Worm (Caenorhabditis elegans) whole organism, mixed stage, embryonic: Measurements from ENCODE around the gene mec-12.

Experiments
- M03D4.4 ChIP-seq: sonication (generic microtip); optimal IDR thresholded peaks from 2 replicates; lab custom pipeline; 2017; ENCODE audit warnings: mild to moderate bottlenecking, missing genetic modification characterization, missing compliant biosample characterization
- bed-3 ChIP-seq: fragments of 200-800 bp; sonication (Bioruptor generic); optimal IDR thresholded peaks from 3 replicates; lab custom pipeline; 2018; ENCODE audit warnings: mild to moderate bottlenecking, missing genetic modification characterization, moderate library complexity, missing compliant biosample characterization
- blmp-1 ChIP-seq: fragments of 150-350 bp; optimal IDR thresholded peaks from 2 replicates; lab custom pipeline; 2014; ENCODE audit warnings: missing biosample characterization, missing genetic modification characterization
- ceh-43 ChIP-seq: fragments of 200-800 bp; sonication (Bioruptor generic); optimal IDR thresholded peaks from 2 replicates; lab custom pipeline; 2018; ENCODE audit warnings: mild to moderate bottlenecking, missing genetic modification characterization, moderate library complexity, missing compliant biosample characterization
- ces-1 ChIP-seq: fragments of 150-350 bp; optimal IDR thresholded peaks from 2 replicates; lab custom pipeline; 2014; ENCODE audit warnings: missing biosample characterization, missing genetic modification reagents, missing genetic modification characterization
- cnd-1 ChIP-seq: fragments of 200-800 bp; sonication (Bioruptor generic); optimal IDR thresholded peaks from 2 replicates; lab custom pipeline; 2018; ENCODE audit warnings: mild to moderate bottlenecking, missing genetic modification characterization, missing compliant biosample characterization
- drap-1 ChIP-seq: fragments of 200-800 bp; sonication (Bioruptor generic); optimal IDR thresholded peaks from 3 replicates; lab custom pipeline; 2018; ENCODE audit warnings: mild to moderate bottlenecking, missing genetic modification characterization, missing compliant biosample characterization
- elt-1 ChIP-seq: sonication (generic microtip); optimal IDR thresholded peaks from 2 replicates; lab custom pipeline; 2017; ENCODE audit warnings: missing genetic modification characterization, mild to moderate bottlenecking, missing compliant biosample characterization, antibody characterized with exemption, moderate library complexity, borderline replicate concordance; ENCODE audit not compliant: insufficient read depth
- elt-3 ChIP-seq: fragments of 150-350 bp; optimal IDR thresholded peaks from 2 replicates; lab custom pipeline; 2014; ENCODE audit warnings: missing biosample characterization, missing genetic modification characterization
- flh-1 ChIP-seq: fragments of 200-800 bp; sonication (Bioruptor generic); optimal IDR thresholded peaks from 2 replicates; lab custom pipeline; 2018; ENCODE audit warnings: mild to moderate bottlenecking, missing genetic modification characterization, moderate library complexity, missing compliant biosample characterization
- ham-2 ChIP-seq: fragments of 200-800 bp; sonication (Bioruptor generic); optimal IDR thresholded peaks from 2 replicates; lab custom pipeline; 2018; ENCODE audit warnings: mild to moderate bottlenecking, missing genetic modification characterization, missing compliant biosample characterization
- hlh-1 ChIP-seq: fragments of 150-350 bp; optimal IDR thresholded peaks from 2 replicates; lab custom pipeline; 2014; ENCODE audit warnings: missing biosample characterization, missing genetic modification reagents, missing genetic modification characterization
- lin-13 ChIP-seq: fragments of 150-350 bp; optimal IDR thresholded peaks from 2 replicates; lab custom pipeline; 2014; ENCODE audit warnings: missing biosample characterization, missing genetic modification characterization
- lin-32 ChIP-seq: fragments of 200-800 bp; sonication (Bioruptor generic); optimal IDR thresholded peaks from 2 replicates; lab custom pipeline; 2018; ENCODE audit warnings: mild to moderate bottlenecking, missing genetic modification characterization, missing compliant biosample characterization
- lsy-2 ChIP-seq: fragments of 150-350 bp; optimal IDR thresholded peaks from 2 replicates; lab custom pipeline; 2014; ENCODE audit warnings: missing biosample characterization, missing genetic modification characterization
- mep-1 ChIP-seq: fragments of 150-350 bp; optimal IDR thresholded peaks from 2 replicates; lab custom pipeline; 2017; ENCODE audit warnings: missing biosample characterization, missing genetic modification reagents, missing genetic modification characterization, inconsistent platforms
- mls-2 ChIP-seq: sonication (generic microtip); optimal IDR thresholded peaks from 2 replicates; lab custom pipeline; 2016; ENCODE audit warnings: mild to moderate bottlenecking, missing genetic modification characterization, moderate library complexity, missing compliant biosample characterization
- nhr-12 ChIP-seq: fragments of 150-350 bp; optimal IDR thresholded peaks from 2 replicates; lab custom pipeline; 2014; ENCODE audit warnings: missing biosample characterization, missing genetic modification characterization
- nhr-2 ChIP-seq: fragments of 150-350 bp; optimal IDR thresholded peaks from 2 replicates; lab custom pipeline; 2014; ENCODE audit warnings: missing biosample characterization, missing genetic modification characterization
- nhr-237 ChIP-seq: fragments of 150-350 bp; optimal IDR thresholded peaks from 2 replicates; lab custom pipeline; 2014; ENCODE audit warnings: missing biosample characterization, missing genetic modification characterization
- nhr-28 ChIP-seq: fragments of 150-350 bp; optimal IDR thresholded peaks from 2 replicates; lab custom pipeline; 2014; ENCODE audit warnings: missing biosample characterization, missing genetic modification characterization
- nhr-76 ChIP-seq: sonication (generic microtip); optimal IDR thresholded peaks from 2 replicates; lab custom pipeline; 2017; ENCODE audit warnings: missing biosample characterization, missing genetic modification characterization
- sem-2 ChIP-seq: fragments of 200-800 bp; sonication (Bioruptor generic); optimal IDR thresholded peaks from 2 replicates; lab custom pipeline; 2018; ENCODE audit warnings: mild to moderate bottlenecking, missing genetic modification characterization, missing compliant biosample characterization
- snpc-4 ChIP-seq: fragments of 150-350 bp; optimal IDR thresholded peaks from 2 replicates; lab custom pipeline; 2014; ENCODE audit warnings: missing biosample characterization, missing genetic modification characterization
- tbx-8 ChIP-seq: fragments of 200-800 bp; sonication (Bioruptor generic); optimal IDR thresholded peaks from 2 replicates; lab custom pipeline; 2018; ENCODE audit warnings: mild to moderate bottlenecking, missing genetic modification characterization, moderate library complexity, missing compliant biosample characterization
- unc-120 ChIP-seq: sonication (generic microtip); optimal IDR thresholded peaks from 2 replicates; lab custom pipeline; 2017; ENCODE audit warnings: missing genetic modification characterization, missing compliant biosample characterization; ENCODE audit not compliant: poor library complexity, severe bottlenecking
- unc-39 ChIP-seq: fragments of 150-350 bp; optimal IDR thresholded peaks from 2 replicates; lab custom pipeline; 2014; ENCODE audit warnings: missing biosample characterization, missing genetic modification characterization
- unc-62 ChIP-seq: fragments of 150-350 bp; optimal IDR thresholded peaks from 2 replicates; lab custom pipeline; 2014; ENCODE audit warnings: missing biosample characterization, missing genetic modification reagents, missing genetic modification characterization
- zip-8 ChIP-seq: fragments of 150-350 bp; optimal IDR thresholded peaks from 2 replicates; lab custom pipeline; 2014; ENCODE audit warnings: missing biosample characterization, missing genetic modification characterization
- ztf-11 ChIP-seq: fragments of 150-350 bp; optimal IDR thresholded peaks from 2 replicates; lab custom pipeline; 2014; ENCODE audit warnings: missing biosample characterization, missing genetic modification characterization

Gene mec-12

DNA sequence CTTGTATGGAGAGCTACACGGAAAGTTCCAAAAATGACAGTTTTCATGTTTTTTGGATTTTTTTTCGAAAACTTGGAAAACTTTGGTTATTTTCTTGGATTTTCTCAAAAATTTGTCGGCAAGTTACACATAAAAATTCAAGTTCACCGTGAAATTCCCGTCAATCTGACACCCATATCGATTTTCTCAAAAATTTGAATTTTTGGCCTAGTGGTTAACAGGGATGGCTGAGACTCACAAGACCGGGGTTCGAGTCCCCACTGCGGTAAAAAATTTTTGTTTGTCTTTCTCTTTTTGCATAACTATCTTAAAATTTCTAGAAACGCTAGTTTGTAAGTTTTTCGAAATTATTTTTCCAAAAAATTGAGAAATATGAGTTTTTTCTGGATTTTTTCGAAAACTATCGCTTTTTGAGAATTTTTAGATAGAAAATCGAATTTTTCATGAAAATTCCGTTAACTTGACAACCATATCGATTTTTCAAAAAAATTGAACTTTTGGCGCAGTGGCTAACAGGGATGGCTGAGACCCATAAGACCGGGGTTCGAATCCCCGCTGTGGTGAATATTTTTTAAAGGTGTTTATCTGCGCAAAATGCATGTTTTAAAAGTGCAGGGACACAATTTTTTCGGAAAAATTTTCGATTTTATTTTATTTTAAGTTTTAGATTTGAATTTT is 38.3 kb downstream of the mec-12 start:
- no peak for TF ChIP-seq lin-13
- TF ChIP-seq ces-1 (GFP tag; lab: Kevin White, UChicago), result no peak
- no peak for TF ChIP-seq elt-1 (tag; lab: Kevin White, UChicago)
- TF ChIP-seq mls-2, result no peak
- TF ChIP-seq mep-1, result no peak
- no peak for TF ChIP-seq unc-120 (tag; lab: Kevin White, UChicago)
- no peak for TF ChIP-seq nhr-28 (tag; lab: Kevin White, UChicago)
- no peak for TF ChIP-seq drap-1 (GFP tag; lab: Kevin White, UChicago)
- TF ChIP-seq flh-1 (GFP tag; lab: Kevin White, UChicago), result no peak
- no peak for TF ChIP-seq hlh-1 (tag; lab: Kevin White, UChicago)
- TF ChIP-seq nhr-2 (tag; lab: Kevin White, UChicago), result no peak
- no peak for TF ChIP-seq ceh-43 (GFP tag; lab: Kevin White, UChicago)
- no peak for TF ChIP-seq nhr-237 (tag; lab: Kevin White, UChicago)
- no peak for TF ChIP-seq lin-32
- TF ChIP-seq ham-2 (GFP tag; lab: Kevin White, UChicago), result no peak
- no peak for TF ChIP-seq nhr-76 (tag; lab: Kevin White, UChicago)
- TF ChIP-seq elt-3, result no peak
- TF ChIP-seq tbx-8, result no peak

DNA sequence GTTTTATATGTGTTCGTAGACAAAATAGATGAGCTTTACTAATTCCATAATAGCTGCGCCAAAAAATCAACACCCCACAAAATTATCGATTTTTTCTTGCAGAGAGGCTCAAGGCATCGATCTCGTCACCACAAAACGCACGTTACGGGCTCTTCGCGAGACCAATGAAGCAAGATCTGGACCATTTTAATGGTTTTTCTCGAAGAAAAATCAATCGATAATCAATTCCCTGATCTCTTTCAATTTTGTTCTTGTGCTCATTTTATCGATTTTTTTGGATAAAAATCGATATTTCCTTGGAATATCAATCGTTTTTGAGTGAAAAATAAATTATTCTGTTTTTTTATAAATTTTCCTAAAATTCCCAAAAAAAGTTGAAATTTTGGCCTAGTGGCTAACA is 38.9 kb downstream of the mec-12 start:
- TF ChIP-seq nhr-2 (tag; lab: Kevin White, UChicago) (no peak), blmp-1 (tag; lab: Kevin White, UChicago) (no peak), lin-32 (no peak), unc-120 (tag; lab: Kevin White, UChicago) (no peak), tbx-8 (no peak), lsy-2 (tag; lab: Kevin White, UChicago) (no peak), nhr-76 (tag; lab: Kevin White, UChicago) (no peak), nhr-12 (tag; lab: Kevin White, UChicago) (no peak), mep-1 (no peak), ham-2 (GFP tag; lab: Kevin White, UChicago) (no peak), cnd-1 (no peak), drap-1 (GFP tag; lab: Kevin White, UChicago) (no peak), ztf-11 (no peak), mls-2 (no peak), unc-39 (tag; lab: Kevin White, UChicago) (no peak), ces-1 (GFP tag; lab: Kevin White, UChicago) (no peak), flh-1 (GFP tag; lab: Kevin White, UChicago) (no peak)

DNA sequence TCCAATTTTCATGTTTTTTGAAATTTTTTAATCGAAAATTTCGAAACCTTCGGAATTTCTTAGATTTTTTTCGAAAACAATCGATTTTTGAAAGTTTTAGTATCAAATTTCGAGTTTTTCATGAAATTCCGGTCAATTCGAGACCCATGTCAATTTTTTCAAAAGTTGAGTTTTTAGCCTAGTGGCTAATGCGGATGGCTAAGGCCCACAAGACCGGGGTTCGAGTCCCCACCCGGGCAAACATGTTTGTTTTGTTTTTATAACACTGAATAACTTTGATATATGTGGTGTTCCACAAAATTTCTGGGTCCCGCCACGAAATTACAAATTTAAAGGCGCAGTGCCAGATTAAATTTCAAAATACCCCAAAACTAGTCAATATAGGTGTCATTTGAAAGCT is 39.6 kb downstream of the mec-12 start:
- TF ChIP-seq unc-120 (tag; lab: Kevin White, UChicago) (no peak), unc-39 (tag; lab: Kevin White, UChicago) (no peak), nhr-12 (tag; lab: Kevin White, UChicago) (no peak), bed-3 (no peak), snpc-4 (no peak), nhr-2 (tag; lab: Kevin White, UChicago) (no peak), ztf-11 (no peak), lsy-2 (tag; lab: Kevin White, UChicago) (no peak), drap-1 (GFP tag; lab: Kevin White, UChicago) (no peak), sem-2 (GFP tag; lab: Kevin White, UChicago) (no peak), ces-1 (GFP tag; lab: Kevin White, UChicago) (no peak)

DNA sequence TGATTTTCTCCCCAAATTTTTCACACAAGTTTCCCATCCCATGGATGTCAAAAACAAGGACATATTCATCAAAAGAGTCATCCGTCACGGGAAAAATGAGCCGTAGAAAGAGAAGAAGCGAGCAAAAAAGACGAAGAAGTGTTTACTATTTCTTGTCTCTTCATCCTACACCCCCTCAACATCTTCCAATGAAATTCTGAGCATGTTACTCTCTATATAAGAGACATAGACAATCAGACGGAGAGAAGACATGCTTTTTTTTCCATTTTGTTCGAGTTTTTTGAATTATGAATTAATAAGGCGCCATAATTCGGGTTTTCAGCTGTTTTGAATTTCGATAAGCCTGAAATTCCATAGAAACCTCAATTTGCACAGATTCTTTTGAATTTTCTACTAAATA is 42.9 kb downstream of the mec-12 start:
- TF ChIP-seq unc-62 (GFP tag; lab: Kevin White, UChicago) (no peak), ces-1 (GFP tag; lab: Kevin White, UChicago) (peak; percentile 27)

DNA sequence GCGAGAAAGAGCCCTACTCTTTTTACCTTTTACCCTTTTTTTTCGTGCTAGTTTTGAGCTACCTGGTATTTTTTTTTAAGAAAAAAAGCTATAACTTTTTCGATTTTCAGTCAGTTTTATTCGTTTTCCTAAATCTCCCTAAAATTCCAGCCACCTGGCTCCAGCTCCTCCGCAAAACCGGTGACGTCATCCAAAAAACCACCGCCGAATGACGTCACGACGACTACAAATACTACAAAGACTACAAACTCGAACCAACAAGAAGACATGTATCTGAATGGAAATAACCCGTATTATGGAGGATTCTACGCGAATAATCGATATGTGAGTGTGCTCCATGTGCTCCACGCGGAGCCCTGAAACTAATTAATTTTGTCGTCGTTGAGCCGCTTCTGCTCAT is 44.3 kb downstream of the mec-12 start:
- TF ChIP-seq nhr-12 (tag; lab: Kevin White, UChicago) (no peak), ces-1 (GFP tag; lab: Kevin White, UChicago) (no peak), M03D4.4 (tag; lab: Kevin White, UChicago) (no peak), mls-2 (no peak), lin-32 (no peak), zip-8 (tag; lab: Kevin White, UChicago) (peak; percentile 90)
- TF ChIP-seq, all 35 proteins: peak for 1
